Fruit fly (Drosophila melanogaster) whole organism, embryonic: ENCODE data around the gene Grip75.

Experiments used
- Atf-2 ChIP-seq: fragments of 200-800 bp; sonication (Bioruptor generic); optimal IDR thresholded peaks from 2 replicates; lab custom pipeline; 2016; ENCODE audit warnings: missing biosample characterization, missing genetic modification characterization
- Bgb ChIP-seq: fragments of 200-800 bp; sonication (Bioruptor generic); IDR thresholded peaks from 2 replicates; pipeline ENCODE4 v1.3.6; 2022; ENCODE audit warnings: missing biosample characterization, missing genetic modification characterization; ENCODE audit not compliant: partially characterized antibody
- CG10543 ChIP-seq: fragments of 200-800 bp; sonication (Bioruptor generic); optimal IDR thresholded peaks from 3 replicates; lab custom pipeline; 2017; ENCODE audit warnings: missing biosample characterization, mild to moderate bottlenecking, missing genetic modification characterization, moderate library complexity
- CG11504 ChIP-seq: fragments of 200-800 bp; sonication (Bioruptor generic); optimal IDR thresholded peaks from 3 replicates; lab custom pipeline; 2019; ENCODE audit warnings: missing biosample characterization, mild to moderate bottlenecking, missing genetic modification characterization, moderate library complexity
- CG12155 ChIP-seq: fragments of 200-800 bp; sonication (Bioruptor generic); optimal IDR thresholded peaks from 3 replicates; lab custom pipeline; 2016; ENCODE audit warnings: missing biosample characterization, missing genetic modification characterization
- CG1233 ChIP-seq: fragments of 200-800 bp; sonication (Bioruptor generic); optimal IDR thresholded peaks from 4 replicates; lab custom pipeline; 2018; ENCODE audit warnings: missing biosample characterization, mild to moderate bottlenecking, missing genetic modification characterization
- CG14441 ChIP-seq: fragments of 200-800 bp; sonication (Bioruptor generic); IDR thresholded peaks from 2 replicates; pipeline ENCODE4 v1.3.6; 2022; ENCODE audit warnings: missing biosample characterization, missing genetic modification characterization
- CG1529 ChIP-seq: fragments of 200-800 bp; sonication (Bioruptor generic); optimal IDR thresholded peaks from 3 replicates; lab custom pipeline; 2018; ENCODE audit warnings: missing biosample characterization, missing genetic modification characterization
- CG15479 ChIP-seq: fragments of 200-800 bp; sonication (Bioruptor generic); optimal IDR thresholded peaks from 3 replicates; lab custom pipeline; 2019; ENCODE audit warnings: missing biosample characterization, mild to moderate bottlenecking, missing genetic modification characterization, moderate library complexity
- CG15514 ChIP-seq: fragments of 200-800 bp; sonication (Bioruptor generic); optimal IDR thresholded peaks from 3 replicates; lab custom pipeline; 2017; ENCODE audit warnings: missing biosample characterization, missing genetic modification characterization, mild to moderate bottlenecking, moderate library complexity, missing genetic modification reagents
- CG15696 ChIP-seq: fragments of 200-800 bp; sonication (Bioruptor generic); optimal IDR thresholded peaks from 2 replicates; lab custom pipeline; 2019; ENCODE audit warnings: missing biosample characterization, mild to moderate bottlenecking, missing genetic modification characterization, moderate library complexity
- CG1602 ChIP-seq: fragments of 200-800 bp; sonication (Bioruptor generic); optimal IDR thresholded peaks from 3 replicates; lab custom pipeline; 2016; ENCODE audit warnings: missing biosample characterization, missing genetic modification characterization
- CG17385 ChIP-seq: fragments of 200-800 bp; sonication (Bioruptor generic); optimal IDR thresholded peaks from 3 replicates; lab custom pipeline; 2018; ENCODE audit warnings: missing biosample characterization, mild to moderate bottlenecking, missing genetic modification characterization
- CG17568 ChIP-seq: fragments of 200-800 bp; sonication (Bioruptor generic); optimal IDR thresholded peaks from 2 replicates; lab custom pipeline; 2018; ENCODE audit warnings: missing biosample characterization, mild to moderate bottlenecking, missing genetic modification characterization, moderate library complexity
- CG2116 ChIP-seq: fragments of 200-800 bp; sonication (Bioruptor generic); optimal IDR thresholded peaks from 3 replicates; lab custom pipeline; 2018; ENCODE audit warnings: missing biosample characterization, mild to moderate bottlenecking, missing genetic modification characterization
- CG30403 ChIP-seq: fragments of 200-800 bp; sonication (Bioruptor generic); optimal IDR thresholded peaks from 3 replicates; lab custom pipeline; 2016; ENCODE audit warnings: missing biosample characterization, missing genetic modification characterization
- CG31441 ChIP-seq: fragments of 200-800 bp; sonication (Bioruptor generic); IDR thresholded peaks from 2 replicates; pipeline ENCODE4 v1.3.6; 2022; ENCODE audit warnings: missing biosample characterization, missing genetic modification characterization
- CG3726 ChIP-seq: fragments of 200-800 bp; sonication (Bioruptor generic); IDR thresholded peaks from 3 replicates; pipeline ENCODE4, ENCODE4 v1.3.6; 2022; ENCODE audit warnings: missing biosample characterization, missing genetic modification characterization
- CG4707 ChIP-seq: fragments of 200-800 bp; sonication (Bioruptor generic); optimal IDR thresholded peaks from 2 replicates; lab custom pipeline; 2018; ENCODE audit warnings: missing biosample characterization, mild to moderate bottlenecking, missing genetic modification characterization, moderate library complexity
- CG7839 ChIP-seq: fragments of 200-800 bp; sonication (Bioruptor generic); optimal IDR thresholded peaks from 3 replicates; lab custom pipeline; 2018; ENCODE audit warnings: missing biosample characterization, mild to moderate bottlenecking, missing genetic modification characterization, moderate library complexity
- CG8359 ChIP-seq: fragments of 200-800 bp; sonication (Bioruptor generic); optimal IDR thresholded peaks from 2 replicates; lab custom pipeline; 2017; ENCODE audit warnings: missing biosample characterization, mild to moderate bottlenecking, missing genetic modification characterization, borderline replicate concordance
- CoRest ChIP-seq: fragments of 200-800 bp; sonication (Bioruptor generic); optimal IDR thresholded peaks from 3 replicates; lab custom pipeline; 2018; ENCODE audit warnings: missing biosample characterization, mild to moderate bottlenecking, missing genetic modification characterization, moderate library complexity
- CrebB ChIP-seq: fragments of 200-800 bp; sonication (Bioruptor generic); optimal IDR thresholded peaks from 3 replicates; lab custom pipeline; 2018; ENCODE audit warnings: missing biosample characterization, mild to moderate bottlenecking, missing genetic modification characterization
- Dp ChIP-seq: fragments of 200-800 bp; sonication (Bioruptor generic); optimal IDR thresholded peaks from 2 replicates; lab custom pipeline; 2018; ENCODE audit warnings: missing biosample characterization, mild to moderate bottlenecking, missing genetic modification characterization, moderate library complexity
- Fer2 ChIP-seq: fragments of 200-800 bp; sonication (Bioruptor generic); optimal IDR thresholded peaks from 2 replicates; lab custom pipeline; 2018; ENCODE audit warnings: missing biosample characterization, mild to moderate bottlenecking, missing genetic modification characterization, moderate library complexity
- HLH54F ChIP-seq: fragments of 200-800 bp; sonication (Bioruptor generic); optimal IDR thresholded peaks from 3 replicates; lab custom pipeline; 2016; ENCODE audit warnings: missing biosample characterization, missing genetic modification characterization
- MBD-R2 ChIP-seq: fragments of 200-800 bp; sonication (Bioruptor generic); IDR thresholded peaks from 2 replicates; pipeline ENCODE4 v1.3.6; 2022; ENCODE audit warnings: missing biosample characterization, missing genetic modification characterization
- PHDP ChIP-seq: fragments of 200-800 bp; sonication (Bioruptor generic); optimal IDR thresholded peaks from 3 replicates; lab custom pipeline; 2018; ENCODE audit warnings: missing biosample characterization, mild to moderate bottlenecking, missing genetic modification characterization, moderate library complexity
- Scr ChIP-seq: fragments of 200-800 bp; sonication (Bioruptor generic); IDR thresholded peaks from 2 replicates; pipeline ENCODE4 v1.3.6; 2022; ENCODE audit warnings: missing biosample characterization, missing genetic modification characterization; ENCODE audit not compliant: partially characterized antibody
- TFAM ChIP-seq: fragments of 200-800 bp; sonication (Bioruptor generic); optimal IDR thresholded peaks from 2 replicates; lab custom pipeline; 2017; ENCODE audit warnings: missing biosample characterization, missing genetic modification characterization, inconsistent platforms
- amos ChIP-seq: fragments of 200-800 bp; sonication (Bioruptor generic); IDR thresholded peaks from 2 replicates; pipeline ENCODE4 v1.3.6; 2022; ENCODE audit warnings: missing biosample characterization, missing genetic modification characterization; ENCODE audit not compliant: partially characterized antibody
- crp ChIP-seq, 2 experiments: fragments of 200-800 bp; sonication (Bioruptor generic); optimal IDR thresholded peaks; 2 replicates in 1 of 2; 3 replicates in 1 of 2; lab custom pipeline; 2017; ENCODE audit warnings: missing biosample characterization in 2 of 2, missing genetic modification characterization in 2 of 2, mild to moderate bottlenecking in 1 of 2, moderate library complexity in 1 of 2
- dan ChIP-seq: fragments of 200-800 bp; sonication (Bioruptor generic); IDR thresholded peaks from 2 replicates; pipeline ENCODE4 v1.3.6; 2022; ENCODE audit warnings: missing biosample characterization, missing genetic modification characterization
- dmrt99B ChIP-seq: fragments of 200-800 bp; sonication (Bioruptor generic); optimal IDR thresholded peaks from 2 replicates; lab custom pipeline; 2018; ENCODE audit warnings: missing biosample characterization, mild to moderate bottlenecking, missing genetic modification characterization, moderate library complexity
- dysf ChIP-seq: fragments of 200-800 bp; sonication (Bioruptor generic); IDR thresholded peaks from 3 replicates; pipeline ENCODE4 v1.3.6; 2022; ENCODE audit warnings: missing biosample characterization, missing genetic modification characterization
- exex ChIP-seq: fragments of 200-800 bp; sonication (Bioruptor generic); optimal IDR thresholded peaks from 4 replicates; lab custom pipeline; 2018; ENCODE audit warnings: missing biosample characterization, mild to moderate bottlenecking, missing genetic modification characterization, moderate library complexity
- fd96Cb ChIP-seq: fragments of 200-800 bp; sonication (Bioruptor generic); optimal IDR thresholded peaks from 2 replicates; lab custom pipeline; 2018; ENCODE audit warnings: missing biosample characterization, mild to moderate bottlenecking, missing genetic modification characterization, moderate library complexity
- gro ChIP-seq: fragments of 200-800 bp; sonication (Bioruptor generic); optimal IDR thresholded peaks from 2 replicates; lab custom pipeline; 2016; ENCODE audit warnings: missing biosample characterization, missing genetic modification characterization
- gsb ChIP-seq: fragments of 200-800 bp; sonication (Bioruptor generic); IDR thresholded peaks from 2 replicates; pipeline ENCODE4 v1.3.6; 2022; ENCODE audit warnings: missing biosample characterization, missing genetic modification characterization
- jumu ChIP-seq: fragments of 200-800 bp; sonication (Bioruptor generic); optimal IDR thresholded peaks from 3 replicates; lab custom pipeline; 2016; ENCODE audit warnings: missing biosample characterization, missing genetic modification characterization
- lov ChIP-seq, 2 experiments: fragments of 200-800 bp in 1 of 2; fragments of >200 bp in 1 of 2; sonication (Bioruptor generic) in 1 of 2; IDR thresholded peaks in 1 of 2; optimal IDR thresholded peaks in 1 of 2; 2 replicates in 1 of 2; 3 replicates in 1 of 2; pipeline versions ENCODE4 v1.3.6 to Lab custom; 2017 to 2022; ENCODE audit warnings: missing biosample characterization in 1 of 2, missing genetic modification characterization in 1 of 2
- nom ChIP-seq: fragments of 200-800 bp; sonication (Bioruptor generic); optimal IDR thresholded peaks from 2 replicates; lab custom pipeline; 2017; ENCODE audit warnings: missing biosample characterization, missing genetic modification characterization, mild to moderate bottlenecking, moderate library complexity, missing genetic modification reagents
- prd ChIP-seq, 3 experiments: fragments of >200 bp in 2 of 3; fragments of 200-800 bp in 1 of 3; sonication (Bioruptor generic) in 1 of 3; optimal IDR thresholded peaks in 2 of 3; IDR thresholded peaks in 1 of 3; 2 replicates in 2 of 3; 3 replicates in 1 of 3; pipeline versions ENCODE4 v1.3.6 to Lab custom; 2017 to 2022; ENCODE audit warnings: missing biosample characterization in 1 of 3, missing genetic modification characterization in 1 of 3
- run ChIP-seq: fragments of 200-800 bp; sonication (Bioruptor generic); optimal IDR thresholded peaks from 3 replicates; lab custom pipeline; 2018; ENCODE audit warnings: missing biosample characterization, mild to moderate bottlenecking, missing genetic modification characterization
- trem ChIP-seq: fragments of 200-800 bp; optimal IDR thresholded peaks from 3 replicates; lab custom pipeline; 2019; ENCODE audit warnings: missing biosample characterization, mild to moderate bottlenecking, missing genetic modification characterization, moderate library complexity
- yki ChIP-seq: fragments of >200 bp; optimal IDR thresholded peaks from 3 replicates; lab custom pipeline; 2018
- zen2 ChIP-seq: fragments of 200-800 bp; sonication (Bioruptor generic); IDR thresholded peaks from 3 replicates; pipeline ENCODE4 v1.3.6; 2022; ENCODE audit warnings: missing biosample characterization, missing genetic modification characterization; ENCODE audit not compliant: partially characterized antibody

The Grip75 gene

DNA sequence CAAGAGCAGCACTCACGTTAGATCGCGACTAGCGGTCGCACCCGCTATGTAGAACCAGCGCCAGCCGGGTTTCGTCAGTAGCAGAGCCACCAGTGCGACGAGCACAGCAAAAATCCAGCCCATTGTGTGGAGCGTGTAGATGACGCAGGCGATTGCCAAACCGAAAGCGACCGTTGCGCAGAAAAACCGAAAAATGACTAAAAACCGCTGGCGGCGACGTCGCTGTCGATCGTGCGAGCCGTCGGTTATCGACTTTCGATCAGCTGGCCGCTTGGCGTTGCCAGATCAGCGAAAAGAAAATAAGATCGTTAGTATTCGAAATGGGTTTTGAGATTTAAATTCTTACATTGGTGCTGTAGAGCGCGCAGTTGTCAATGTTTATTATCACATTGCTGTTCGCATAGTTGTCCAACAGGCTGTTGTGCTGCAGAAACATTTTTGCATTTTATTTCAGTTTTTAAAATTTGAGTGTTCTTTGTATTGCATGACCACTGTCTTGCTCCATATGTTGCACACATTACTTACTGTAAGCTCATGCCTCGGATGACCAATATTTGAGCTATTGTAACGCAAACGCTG lies 33.5 kb downstream of the Grip75 start (continued):
- TF ChIP-seq CG30403 (GFP tag; lab: Kevin White, UChicago) (peak; percentile 53), CoRest (tag; lab: Kevin White, UChicago) (peak; percentile 40), lov (optimal IDR thresholded peaks at IDR 0.05; lab: Kevin White, UChicago) (no peak), lov (GFP tag; IDR thresholded peaks at IDR 0.05; lab: Robert Waterston, UW) (no peak), Atf-2 (GFP tag; lab: Kevin White, UChicago) (no peak), TFAM (no peak), CG1233 (GFP tag; lab: Kevin White, UChicago) (peak; percentile 43), jumu (GFP tag; lab: Kevin White, UChicago) (no peak), dan (GFP tag; lab: Robert Waterston, UW) (no peak), zen2 (no peak), run (tag; lab: Kevin White, UChicago) (no peak), Fer2 (tag; lab: Kevin White, UChicago) (no peak), dysf (GFP tag; lab: Robert Waterston, UW) (0 out of 3 replicates have a peak, but pooled peaks have one; percentile 39), CG15514 (GFP tag; lab: Kevin White, UChicago) (no peak), exex (no peak), CG17568 (GFP tag; lab: Kevin White, UChicago) (peak; percentile 23), CG14441 (GFP tag; lab: Robert Waterston, UW) (peak; percentile 34), CG3726 (no peak), gro (GFP tag; lab: Kevin White, UChicago) (peak; percentile 23), CG1602 (GFP tag; lab: Kevin White, UChicago) (no peak), CG8359 (GFP tag; lab: Kevin White, UChicago) (no peak), CG1529 (GFP tag; lab: Kevin White, UChicago) (no peak), Bgb (GFP tag; lab: Robert Waterston, UW) (peak; percentile 50; the same call in 1 of the 2 replicates), Scr (GFP tag; lab: Robert Waterston, UW) (no peak), CG4707 (GFP tag; lab: Kevin White, UChicago) (no peak), CG15479 (GFP tag; lab: Kevin White, UChicago) (peak; percentile 6), fd96Cb (tag; lab: Kevin White, UChicago) (no peak), CG2116 (peak; percentile 59), CrebB (peak; percentile 57), Dp (GFP tag; lab: Kevin White, UChicago) (peak; percentile 19), CG11504 (tag; lab: Kevin White, UChicago) (peak; percentile 31), nom (GFP tag; lab: Kevin White, UChicago) (peak; percentile 66), CG31441 (GFP tag; lab: Robert Waterston, UW) (peak; percentile 47), CG12155 (GFP tag; lab: Kevin White, UChicago) (no peak), PHDP (no peak), CG10543 (GFP tag; lab: Kevin White, UChicago) (peak; percentile 74), HLH54F (GFP tag; lab: Kevin White, UChicago) (peak; percentile 31), CG17385 (GFP tag; lab: Kevin White, UChicago) (peak; percentile 36), trem (tag; lab: Kevin White, UChicago) (peak; percentile 8), gsb (no peak), CG15696 (tag; lab: Kevin White, UChicago) (peak; percentile 17), MBD-R2 (GFP tag; lab: Robert Waterston, UW) (peak; percentile 42), dmrt99B (tag; lab: Kevin White, UChicago) (peak; percentile 27), yki (lab: Kevin White, UChicago) (no peak), CG7839 (tag; lab: Kevin White, UChicago) (peak; percentile 22), prd (optimal IDR thresholded peaks at IDR 0.05; lab: Kevin White, UChicago) (no peak), prd (GFP tag; IDR thresholded peaks at IDR 0.05; lab: Robert Waterston, UW) (peak; percentile 27; the same call in 1 of the 3 replicates), crp (GFP tag; optimal IDR thresholded peaks at IDR 0.05; lab: Kevin White, UChicago) (peak; percentile 35 to 91), amos (GFP tag; lab: Robert Waterston, UW) (peak; percentile 43; the same call in 1 of the 2 replicates)
